Worm (Caenorhabditis elegans) whole organism, L4 larva: Measurements from ENCODE around the gene spp-16.

Experiments
- D1046.2 ChIP-seq: fragments of 200-800 bp; sonication (Bioruptor generic); IDR thresholded peaks from 2 replicates; pipeline ENCODE4 v1.3.6; 2022; ENCODE audit warnings: missing genetic modification characterization, missing compliant biosample characterization
- F44E2.7 ChIP-seq: fragments of 200-800 bp; sonication (Bioruptor generic); IDR thresholded peaks from 2 replicates; pipeline ENCODE4 v2.1.2; 2022; ENCODE audit warnings: missing genetic modification characterization, missing compliant biosample characterization
- T20F7.1 ChIP-seq: fragments of 200-800 bp; sonication (Bioruptor generic); optimal IDR thresholded peaks from 2 replicates; lab custom pipeline; 2018; ENCODE audit warnings: mild to moderate bottlenecking, missing genetic modification characterization, missing compliant biosample characterization
- T26A8.4 ChIP-seq: fragments of 200-800 bp; sonication (Bioruptor generic); IDR thresholded peaks from 2 replicates; pipeline ENCODE4 v1.3.6; 2022; ENCODE audit warnings: missing genetic modification characterization, missing compliant biosample characterization
- Y105C5A.15 ChIP-seq: fragments of 200-800 bp; sonication (Bioruptor generic); IDR thresholded peaks from 2 replicates; pipeline ENCODE4 v1.3.6; 2022; ENCODE audit warnings: missing genetic modification characterization, missing compliant biosample characterization
- Y5F2A.4 ChIP-seq: fragments of 200-800 bp; sonication (Bioruptor generic); optimal IDR thresholded peaks from 2 replicates; lab custom pipeline; 2018; ENCODE audit warnings: mild to moderate bottlenecking, missing genetic modification characterization, missing compliant biosample characterization
- arid-1 ChIP-seq: fragments of 200-800 bp; sonication (Bioruptor generic); conservative IDR thresholded peaks from 2 replicates; pipeline ENCODE4 v1.3.6; 2022; ENCODE audit warnings: missing genetic modification reagents, missing genetic modification characterization, missing compliant biosample characterization
- attf-4 ChIP-seq: sonication (generic microtip); optimal IDR thresholded peaks from 3 replicates; lab custom pipeline; 2017; ENCODE audit warnings: missing biosample characterization, missing genetic modification characterization
- ceh-28 ChIP-seq: fragments of 150-350 bp; optimal IDR thresholded peaks from 2 replicates; lab custom pipeline; 2014; ENCODE audit warnings: missing biosample characterization, missing genetic modification reagents, missing genetic modification characterization
- ceh-44 ChIP-seq: fragments of 200-800 bp; sonication (Bioruptor generic); IDR thresholded peaks from 2 replicates; pipeline ENCODE4 v1.3.6; 2022; ENCODE audit warnings: missing genetic modification reagents, missing genetic modification characterization, missing compliant biosample characterization
- ceh-62 ChIP-seq: sonication (generic microtip); optimal IDR thresholded peaks from 2 replicates; lab custom pipeline; 2017; ENCODE audit warnings: missing biosample characterization, missing genetic modification characterization
- ces-1 ChIP-seq: fragments of 150-350 bp; sonication (generic microtip); optimal IDR thresholded peaks from 4 replicates; lab custom pipeline; 2014; ENCODE audit warnings: missing biosample characterization, missing genetic modification reagents, missing genetic modification characterization
- daf-12 ChIP-seq: fragments of 150-350 bp; optimal IDR thresholded peaks from 2 replicates; lab custom pipeline; 2014; ENCODE audit warnings: missing biosample characterization, missing genetic modification reagents, missing genetic modification characterization
- dmd-9 ChIP-seq: fragments of 200-800 bp; sonication (Bioruptor generic); IDR thresholded peaks from 2 replicates; pipeline ENCODE4 v1.3.6; 2022; ENCODE audit warnings: missing genetic modification reagents, missing genetic modification characterization, missing compliant biosample characterization
- dpl-1 ChIP-seq: fragments of 150-350 bp; optimal IDR thresholded peaks from 2 replicates; lab custom pipeline; 2014; ENCODE audit warnings: missing biosample characterization, missing genetic modification reagents, missing genetic modification characterization
- duxl-1 ChIP-seq: sonication (generic microtip); optimal IDR thresholded peaks from 2 replicates; lab custom pipeline; 2016; ENCODE audit warnings: mild to moderate bottlenecking, missing genetic modification characterization, moderate library complexity, missing compliant biosample characterization; ENCODE audit not compliant: poor library complexity
- dve-1 ChIP-seq: sonication (generic microtip); optimal IDR thresholded peaks from 2 replicates; lab custom pipeline; 2017; ENCODE audit warnings: antibody characterized with exemption, mild to moderate bottlenecking, missing genetic modification characterization, missing compliant biosample characterization; ENCODE audit not compliant: insufficient read depth
- egl-27 ChIP-seq: sonication (generic microtip); optimal IDR thresholded peaks from 3 replicates; lab custom pipeline; 2017; ENCODE audit warnings: missing biosample characterization, missing genetic modification reagents, missing genetic modification characterization
- fkh-10 ChIP-seq: fragments of 150-350 bp; optimal IDR thresholded peaks from 2 replicates; lab custom pipeline; 2014; ENCODE audit warnings: missing biosample characterization, missing genetic modification reagents, missing genetic modification characterization
- fos-1 ChIP-seq: fragments of 150-350 bp; optimal IDR thresholded peaks from 2 replicates; lab custom pipeline; 2014; ENCODE audit warnings: missing biosample characterization, missing genetic modification characterization
- hif-1 ChIP-seq, 2 experiments: sonication (generic microtip); optimal IDR thresholded peaks; 2 replicates each; lab custom pipeline; 2016 to 2017; ENCODE audit warnings: missing compliant biosample characterization in 2 of 2, missing genetic modification characterization in 2 of 2, missing genetic modification reagents in 2 of 2, missing genotype in 2 of 2, mild to moderate bottlenecking in 1 of 2
- hlh-30 ChIP-seq: sonication (generic microtip); optimal IDR thresholded peaks from 2 replicates; lab custom pipeline; 2017; ENCODE audit warnings: antibody characterized with exemption, mild to moderate bottlenecking, missing genetic modification characterization, missing compliant biosample characterization; ENCODE audit not compliant: insufficient read depth
- hmg-1.1 ChIP-seq: fragments of 200-800 bp; sonication (Bioruptor generic); IDR thresholded peaks from 2 replicates; pipeline ENCODE4 v1.3.6; 2022; ENCODE audit warnings: missing genetic modification reagents, missing genetic modification characterization, missing compliant biosample characterization
- jun-1 ChIP-seq: fragments of 150-350 bp; optimal IDR thresholded peaks from 2 replicates; lab custom pipeline; 2014; ENCODE audit warnings: missing biosample characterization, missing genetic modification reagents, missing genetic modification characterization
- lim-7 ChIP-seq: fragments of 200-800 bp; sonication (Bioruptor generic); IDR thresholded peaks from 2 replicates; pipeline ENCODE4 v1.3.6; 2022; ENCODE audit warnings: missing genetic modification characterization, missing compliant biosample characterization
- lin-15B ChIP-seq: fragments of 150-350 bp; sonication (generic microtip); optimal IDR thresholded peaks from 3 replicates; lab custom pipeline; 2014; ENCODE audit warnings: missing biosample characterization, missing genetic modification characterization
- lin-29 ChIP-seq: fragments of 200-800 bp; sonication (Bioruptor generic); IDR thresholded peaks from 2 replicates; pipeline ENCODE4 v1.3.6; 2022; ENCODE audit warnings: missing genetic modification reagents, missing genetic modification characterization, missing compliant biosample characterization
- lsy-2 ChIP-seq, 2 experiments: fragments of 150-350 bp in 1 of 2; sonication (generic microtip) in 1 of 2; optimal IDR thresholded peaks; 2 replicates each; lab custom pipeline; 2014 to 2017; ENCODE audit warnings: missing biosample characterization in 2 of 2, missing genetic modification characterization in 2 of 2
- madf-9 ChIP-seq: fragments of 200-800 bp; sonication (Bioruptor generic); conservative IDR thresholded peaks from 2 replicates; pipeline ENCODE4 v1.3.6; 2022; ENCODE audit warnings: missing genetic modification reagents, missing genetic modification characterization, missing compliant biosample characterization
- mdt-29 ChIP-seq: fragments of 200-800 bp; sonication (Bioruptor generic); IDR thresholded peaks from 2 replicates; pipeline ENCODE4 v1.3.6; 2022; ENCODE audit warnings: missing genetic modification reagents, missing genetic modification characterization, missing compliant biosample characterization
- mes-2 ChIP-seq: sonication (generic microtip); optimal IDR thresholded peaks from 2 replicates; lab custom pipeline; 2016; ENCODE audit warnings: missing genotype, mild to moderate bottlenecking, missing genetic modification characterization, missing compliant biosample characterization; ENCODE audit not compliant: poor library complexity, severe bottlenecking
- mxl-2 ChIP-seq: fragments of 200-800 bp; sonication (Bioruptor generic); conservative IDR thresholded peaks from 2 replicates; pipeline ENCODE4 v1.3.6; 2022; ENCODE audit warnings: missing genetic modification reagents, missing genetic modification characterization, missing compliant biosample characterization
- mxl-3 ChIP-seq: fragments of 200-800 bp; sonication (Bioruptor generic); optimal IDR thresholded peaks from 2 replicates; lab custom pipeline; 2018; ENCODE audit warnings: mild to moderate bottlenecking, missing genetic modification characterization, missing compliant biosample characterization
- nhr-10 ChIP-seq: fragments of 150-350 bp; optimal IDR thresholded peaks from 2 replicates; lab custom pipeline; 2014; ENCODE audit warnings: missing biosample characterization, missing genetic modification characterization
- nhr-11 ChIP-seq: fragments of 150-350 bp; optimal IDR thresholded peaks from 2 replicates; lab custom pipeline; 2014; ENCODE audit warnings: missing biosample characterization, missing genetic modification characterization
- nhr-111 ChIP-seq: fragments of 200-800 bp; sonication (Bioruptor generic); optimal IDR thresholded peaks from 2 replicates; lab custom pipeline; 2018; ENCODE audit warnings: mild to moderate bottlenecking, missing genetic modification characterization, missing compliant biosample characterization
- nhr-25 ChIP-seq: sonication (generic microtip); optimal IDR thresholded peaks from 2 replicates; lab custom pipeline; 2017; ENCODE audit warnings: missing genetic modification characterization, mild to moderate bottlenecking, missing compliant biosample characterization, antibody characterized with exemption, moderate library complexity, borderline replicate concordance; ENCODE audit not compliant: insufficient read depth
- nhr-41 ChIP-seq: fragments of 200-800 bp; sonication (Bioruptor generic); IDR thresholded peaks from 2 replicates; pipeline ENCODE4 v1.3.6; 2022; ENCODE audit warnings: missing genetic modification reagents, missing genetic modification characterization, missing compliant biosample characterization
- nhr-6 ChIP-seq: fragments of 150-350 bp; optimal IDR thresholded peaks from 2 replicates; lab custom pipeline; 2014; ENCODE audit warnings: missing biosample characterization, missing genetic modification characterization
- php-3 ChIP-seq: fragments of 200-800 bp; sonication (Bioruptor generic); IDR thresholded peaks from 2 replicates; pipeline ENCODE4 v1.3.6; 2022; ENCODE audit warnings: missing genetic modification reagents, missing genetic modification characterization, missing compliant biosample characterization
- pqm-1 ChIP-seq: sonication (generic microtip); optimal IDR thresholded peaks from 2 replicates; lab custom pipeline; 2017; ENCODE audit warnings: missing biosample characterization, missing genetic modification characterization
- rbr-2 ChIP-seq: sonication (generic microtip); optimal IDR thresholded peaks from 2 replicates; lab custom pipeline; 2016; ENCODE audit warnings: missing genotype, missing genetic modification characterization, missing compliant biosample characterization
- saeg-2 ChIP-seq: fragments of 200-800 bp; sonication (Bioruptor generic); IDR thresholded peaks from 2 replicates; pipeline ENCODE4 v1.3.6; 2022; ENCODE audit warnings: missing genetic modification reagents, missing genetic modification characterization, missing compliant biosample characterization
- set-16 ChIP-seq: fragments of 200-800 bp; sonication (Bioruptor generic); IDR thresholded peaks from 2 replicates; pipeline ENCODE4 v1.3.6; 2022; ENCODE audit warnings: missing genetic modification reagents, missing genetic modification characterization, missing compliant biosample characterization
- spr-3 ChIP-seq: fragments of 200-800 bp; sonication (Bioruptor generic); optimal IDR thresholded peaks from 2 replicates; lab custom pipeline; 2018; ENCODE audit warnings: mild to moderate bottlenecking, missing genetic modification characterization, missing compliant biosample characterization
- tag-97 ChIP-seq: fragments of 200-800 bp; sonication (Bioruptor generic); IDR thresholded peaks from 2 replicates; pipeline ENCODE4 v1.3.6; 2022; ENCODE audit warnings: missing genetic modification characterization, missing compliant biosample characterization
- unc-130 ChIP-seq: sonication (generic microtip); optimal IDR thresholded peaks from 2 replicates; lab custom pipeline; 2016; ENCODE audit warnings: missing genetic modification reagents, missing genetic modification characterization, missing compliant biosample characterization
- vab-7 ChIP-seq: fragments of 200-800 bp; sonication (Bioruptor generic); IDR thresholded peaks from 2 replicates; pipeline ENCODE4 v1.3.6; 2022; ENCODE audit warnings: missing genetic modification reagents, missing genetic modification characterization, missing compliant biosample characterization
- zfp-3 ChIP-seq: fragments of 200-800 bp; sonication (Bioruptor generic); conservative IDR thresholded peaks from 2 replicates; pipeline ENCODE4 v1.3.6; 2022; ENCODE audit warnings: missing genetic modification reagents, missing genetic modification characterization, missing compliant biosample characterization
- zip-2 ChIP-seq: fragments of 150-350 bp; optimal IDR thresholded peaks from 2 replicates; lab custom pipeline; 2014; ENCODE audit warnings: missing biosample characterization, missing genetic modification characterization
- ztf-7 ChIP-seq: fragments of 150-350 bp; optimal IDR thresholded peaks from 2 replicates; lab custom pipeline; 2014; ENCODE audit warnings: missing biosample characterization, missing genetic modification characterization

spp-16 gene

ce11 chrV:10887564-10887963 is 13.5 kb downstream of the spp-16 start (continued):
- TF ChIP-seq zip-2 (tag; lab: Kevin White, UChicago) (no peak), nhr-10 (tag; lab: Kevin White, UChicago) (no peak), jun-1 (tag; lab: Kevin White, UChicago) (no peak), T20F7.1 (GFP tag; lab: Kevin White, UChicago) (peak; percentile 31), daf-12 (no peak), zfp-3 (GFP tag; lab: Robert Waterston, UW) (peak; percentile 48; the same call in 1 of the 2 replicates), D1046.2 (GFP tag; lab: Robert Waterston, UW) (0 out of 2 replicates have a peak, but pooled peaks have one; percentile 21), madf-9 (GFP tag; lab: Robert Waterston, UW) (no peak), fkh-10 (GFP tag; lab: Kevin White, UChicago) (no peak), dve-1 (peak; percentile 54), ceh-44 (GFP tag; lab: Robert Waterston, UW) (no peak), attf-4 (tag; lab: Kevin White, UChicago) (no peak), F44E2.7 (no peak), lim-7 (GFP tag; lab: Robert Waterston, UW) (no peak), arid-1 (no peak; the same call in 1 of the 2 replicates), unc-130 (GFP tag; lab: Kevin White, UChicago) (no peak), ztf-7 (no peak), hif-1 (tag; optimal IDR thresholded peaks at IDR 0.05; lab: Kevin White, UChicago) (peak in 1 of 2 experiments; percentile 14), dpl-1 (GFP tag; lab: Kevin White, UChicago) (no peak), ceh-62 (tag; lab: Kevin White, UChicago) (no peak), nhr-11 (tag; lab: Kevin White, UChicago) (no peak), hlh-30 (tag; lab: Kevin White, UChicago) (no peak), lsy-2 (tag; optimal IDR thresholded peaks at IDR 0.05; lab: Kevin White, UChicago) (peak in 1 of 2 experiments; percentile 18), ceh-28 (no peak), fos-1 (no peak), mdt-29 (GFP tag; lab: Robert Waterston, UW) (no peak), Y105C5A.15 (GFP tag; lab: Robert Waterston, UW) (no peak), T26A8.4 (GFP tag; lab: Robert Waterston, UW) (peak; percentile 79), lin-29 (GFP tag; lab: Robert Waterston, UW) (0 out of 2 replicates have a peak, but pooled peaks have one; percentile 11), Y5F2A.4 (GFP tag; lab: Kevin White, UChicago) (no peak), duxl-1 (tag; lab: Kevin White, UChicago) (no peak), nhr-41 (no peak), rbr-2 (tag; lab: Kevin White, UChicago) (no peak), nhr-6 (tag; lab: Kevin White, UChicago) (no peak), egl-27 (tag; lab: Kevin White, UChicago) (no peak), lin-15B (tag; lab: Kevin White, UChicago) (no peak), vab-7 (GFP tag; lab: Robert Waterston, UW) (no peak), mxl-3 (GFP tag; lab: Kevin White, UChicago) (no peak), hmg-1.1 (GFP tag; lab: Robert Waterston, UW) (no peak), ces-1 (GFP tag; lab: Kevin White, UChicago) (no peak), set-16 (GFP tag; lab: Robert Waterston, UW) (no peak), nhr-111 (GFP tag; lab: Kevin White, UChicago) (no peak), pqm-1 (no peak), dmd-9 (GFP tag; lab: Robert Waterston, UW) (no peak), mxl-2 (GFP tag; lab: Robert Waterston, UW) (no peak), spr-3 (GFP tag; lab: Kevin White, UChicago) (peak; percentile 17), mes-2 (peak; percentile 42), saeg-2 (GFP tag; lab: Robert Waterston, UW) (no peak), php-3 (GFP tag; lab: Robert Waterston, UW) (no peak), tag-97 (no peak), nhr-25 (tag; lab: Kevin White, UChicago) (no peak)
